Worm (Caenorhabditis elegans) whole organism, midembryonic: ENCODE data around the gene E01G4.5.

Source experiments
- T22C8.4 ChIP-seq: fragments of 200-800 bp; sonication (Bioruptor generic); IDR thresholded peaks from 2 replicates; pipeline ENCODE4 v1.3.6; 2022; ENCODE audit warnings: missing genetic modification characterization, missing compliant biosample characterization
- klf-2 ChIP-seq: fragments of 200-800 bp; sonication (Bioruptor generic); conservative IDR thresholded peaks from 2 replicates; pipeline ENCODE4 v1.3.6; 2022; ENCODE audit warnings: missing genetic modification reagents, missing genetic modification characterization, missing compliant biosample characterization
- ztf-23 ChIP-seq: fragments of 200-800 bp; sonication (Bioruptor generic); IDR thresholded peaks from 2 replicates; pipeline ENCODE4 v1.3.6; 2022; ENCODE audit warnings: missing genetic modification reagents, missing genetic modification characterization, missing compliant biosample characterization
- ztf-29 ChIP-seq: fragments of 200-800 bp; sonication (Bioruptor generic); IDR thresholded peaks from 2 replicates; pipeline ENCODE4 v1.3.6; 2022; ENCODE audit warnings: missing genetic modification reagents, missing genetic modification characterization, missing compliant biosample characterization

ce11 chrII:13515813-13516212 lies 43.6 kb downstream of the E01G4.5 start:
- TF ChIP-seq klf-2 (GFP tag; lab: Robert Waterston, UW) (no peak), ztf-23 (no peak), ztf-29 (no peak), T22C8.4 (GFP tag; lab: Robert Waterston, UW) (no peak)
